Worm (Caenorhabditis elegans) whole organism, late embryonic: ENCODE data around the gene C31H2.14.

Source experiments
- ama-1 ChIP-seq: fragments of 150-350 bp; optimal IDR thresholded peaks from 2 replicates; lab custom pipeline; 2014
- ceh-22 ChIP-seq: sonication (generic microtip); optimal IDR thresholded peaks from 2 replicates; lab custom pipeline; 2017; ENCODE audit warnings: missing biosample characterization, missing genetic modification characterization
- ceh-9 ChIP-seq: sonication (generic microtip); optimal IDR thresholded peaks from 2 replicates; lab custom pipeline; 2016; ENCODE audit warnings: mild to moderate bottlenecking, missing genetic modification characterization, inconsistent platforms, missing compliant biosample characterization
- che-1 ChIP-seq: sonication (generic microtip); optimal IDR thresholded peaks from 2 replicates; lab custom pipeline; 2016; ENCODE audit warnings: mild to moderate bottlenecking, missing genetic modification characterization, missing compliant biosample characterization
- gmeb-2 ChIP-seq: sonication (generic microtip); optimal IDR thresholded peaks from 2 replicates; lab custom pipeline; 2016; ENCODE audit warnings: missing genetic modification characterization, inconsistent platforms, missing compliant biosample characterization
- hlh-15 ChIP-seq: sonication (generic microtip); optimal IDR thresholded peaks from 2 replicates; lab custom pipeline; 2016; ENCODE audit warnings: missing genetic modification characterization, missing compliant biosample characterization
- nhr-11 ChIP-seq: fragments of 150-350 bp; optimal IDR thresholded peaks from 2 replicates; lab custom pipeline; 2014; ENCODE audit warnings: missing biosample characterization, missing genetic modification characterization
- rnt-1 ChIP-seq: sonication (generic microtip); optimal IDR thresholded peaks from 2 replicates; lab custom pipeline; 2016; ENCODE audit warnings: missing genetic modification characterization, missing compliant biosample characterization
- syd-9 ChIP-seq: sonication (generic microtip); optimal IDR thresholded peaks from 2 replicates; lab custom pipeline; 2016; ENCODE audit warnings: mild to moderate bottlenecking, missing genetic modification characterization, moderate library complexity, missing compliant biosample characterization

DNA sequence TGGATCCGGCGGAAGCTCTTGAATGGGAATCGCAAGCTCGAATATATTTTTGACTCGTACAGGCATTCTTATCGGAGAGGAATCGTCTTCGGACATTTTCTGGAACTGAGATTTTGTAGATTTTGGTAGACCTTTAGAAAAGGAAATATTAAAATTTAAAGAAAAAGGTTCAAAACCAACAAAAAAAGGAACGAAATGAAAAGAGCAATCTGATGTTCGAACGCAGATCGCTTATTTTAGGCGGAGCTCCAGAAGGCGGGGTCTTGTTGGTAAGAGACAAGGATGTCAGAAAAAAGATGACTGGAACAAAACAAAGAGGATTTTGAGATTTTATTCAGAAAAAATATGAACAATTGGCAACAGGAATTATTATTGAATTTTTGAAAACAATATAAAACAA, 41.1 kb upstream of the C31H2.14 start, which contains the start of gene C42D8.9:
- TF ChIP-seq che-1 (tag; lab: Kevin White, UChicago) (no peak), ama-1 (lab: Kevin White, UChicago) (no peak), ceh-9 (tag; lab: Kevin White, UChicago) (no peak), nhr-11 (tag; lab: Kevin White, UChicago) (no peak), gmeb-2 (tag; lab: Kevin White, UChicago) (no peak), rnt-1 (tag; lab: Kevin White, UChicago) (no peak), syd-9 (tag; lab: Kevin White, UChicago) (no peak), ceh-22 (tag; lab: Kevin White, UChicago) (no peak), hlh-15 (no peak)
